Worm (Caenorhabditis elegans): ENCODE measurements around the gene Y37E11AL.2.

DNA sequence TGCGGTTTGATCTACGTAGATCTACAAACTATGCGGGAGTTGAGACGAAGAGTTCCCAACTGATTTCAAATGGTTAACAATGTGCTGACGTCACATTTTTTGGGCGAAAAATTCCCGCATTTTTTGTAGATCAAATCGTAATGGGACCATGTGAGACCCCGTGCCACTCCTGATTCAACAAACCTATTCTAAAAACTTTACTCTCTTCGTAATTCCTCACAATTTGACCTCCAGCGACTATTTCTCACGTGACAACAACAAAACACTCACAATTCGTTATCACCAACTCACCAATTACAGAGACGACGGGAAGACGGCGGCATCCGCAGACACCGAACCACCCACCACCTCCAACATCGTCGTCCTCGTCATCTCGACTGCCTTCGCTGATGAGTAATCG lies 45.4 kb downstream of the Y37E11AL.2 start, which contains the start of gene siah-1:
- TF ChIP-seq aly-2 (tag; optimal IDR thresholded peaks at IDR 0.05) (no peak), dpl-1 (GFP tag; optimal IDR thresholded peaks at IDR 0.05) (no peak), alr-1 (tag; optimal IDR thresholded peaks at IDR 0.05; ENCODE audit: borderline replicate concordance) (no peak), ets-5 (GFP tag; IDR thresholded peaks at IDR 0.05) (no peak), fos-1 (tag; optimal IDR thresholded peaks at IDR 0.05) (no peak), ama-1 (optimal IDR thresholded peaks at IDR 0.05) (no peak)
